Fruit fly (Drosophila melanogaster): ENCODE data around the gene Esp.

Esp gene

dm6 chr3R:24810844-24811625 is 30.7 kb upstream of the Esp start (continued):
- TF ChIP-seq CG4424 (GFP tag; optimal IDR thresholded peaks at IDR 0.05) (peak; percentile 83), vnd (GFP tag; IDR thresholded peaks at IDR 0.05; ENCODE audit: partially characterized antibody) (no peak), Ada2b (GFP tag; IDR thresholded peaks at IDR 0.05) (peak; percentile 90), Tbp (GFP tag; optimal IDR thresholded peaks at IDR 0.05) (no peak), scrt (GFP tag; optimal IDR thresholded peaks at IDR 0.05) (peak; percentile 83), ind (GFP tag; optimal IDR thresholded peaks at IDR 0.05) (peak; percentile 89), schlank (tag; optimal IDR thresholded peaks at IDR 0.05) (peak; percentile 91), lola (GFP tag; optimal IDR thresholded peaks at IDR 0.05) (peak in 1 of 3 experiments; percentile 38), wdn (GFP tag; IDR thresholded peaks at IDR 0.05) (peak; percentile 81), zen (tag; optimal IDR thresholded peaks at IDR 0.05) (peak; percentile 49), E2f1 (GFP tag; IDR thresholded peaks at IDR 0.05) (peak; percentile 87), CG8089 (GFP tag; optimal IDR thresholded peaks at IDR 0.05) (peak; percentile 74), MTF-1 (GFP tag; optimal IDR thresholded peaks at IDR 0.05; ENCODE audit: borderline replicate concordance) (peak; percentile 78), CG10366 (GFP tag; IDR thresholded peaks at IDR 0.05) (peak; percentile 89), CG10565 (GFP tag; optimal IDR thresholded peaks at IDR 0.05) (peak; percentile 44), chif (GFP tag; optimal IDR thresholded peaks at IDR 0.05) (peak; percentile 75 to 82), CG4820 (GFP tag; optimal IDR thresholded peaks at IDR 0.05) (peak; percentile 84), CG6854 (GFP tag; optimal IDR thresholded peaks at IDR 0.05) (peak; percentile 77), CG43689 (GFP tag; IDR thresholded peaks at IDR 0.05) (peak; percentile 81), CG3995 (GFP tag; optimal IDR thresholded peaks at IDR 0.05) (peak; percentile 54), pb (GFP tag; optimal IDR thresholded peaks at IDR 0.05) (peak; percentile 74), CG1602 (GFP tag; optimal IDR thresholded peaks at IDR 0.05) (peak; percentile 70), CG9609 (GFP tag; optimal IDR thresholded peaks at IDR 0.05) (peak; percentile 84), wor (GFP tag; IDR thresholded peaks at IDR 0.05) (peak; percentile 74), caup (GFP tag; optimal IDR thresholded peaks at IDR 0.05; ENCODE audit: severe bottlenecking) (peak; percentile 90), jumu (GFP tag; optimal IDR thresholded peaks at IDR 0.05) (peak; percentile 77), CG30403 (GFP tag; optimal IDR thresholded peaks at IDR 0.05) (peak; percentile 80), Ets97D (GFP tag; optimal IDR thresholded peaks at IDR 0.05) (peak; percentile 76), gt (GFP tag; IDR thresholded peaks at IDR 0.05) (no peak), fd64A (GFP tag; optimal IDR thresholded peaks at IDR 0.05) (peak; percentile 69), CG12299 (tag; optimal IDR thresholded peaks at IDR 0.05) (peak; percentile 73), hkb (optimal IDR thresholded peaks at IDR 0.05) (no peak), hkb (GFP tag; IDR thresholded peaks at IDR 0.05) (peak; percentile 92), gem (tag; optimal IDR thresholded peaks at IDR 0.05) (peak; percentile 91), gfzf (GFP tag; optimal IDR thresholded peaks at IDR 0.05) (no peak), sens (GFP tag) (peak; percentile 97), CG3847 (GFP tag; IDR thresholded peaks at IDR 0.05) (peak; percentile 87), shn (GFP tag; optimal IDR thresholded peaks at IDR 0.05) (peak; percentile 77), Dref (GFP tag; IDR thresholded peaks at IDR 0.05) (no peak), CG7745 (tag; optimal IDR thresholded peaks at IDR 0.05) (no peak), sima (GFP tag; optimal IDR thresholded peaks at IDR 0.05) (peak; percentile 71), sc (optimal IDR thresholded peaks at IDR 0.05) (no peak), sc (GFP tag; optimal IDR thresholded peaks at IDR 0.05) (peak; percentile 69), CG7928 (GFP tag; optimal IDR thresholded peaks at IDR 0.05) (peak; percentile 69), CG8388 (GFP tag; optimal IDR thresholded peaks at IDR 0.05) (peak; percentile 76), peb (GFP tag; IDR thresholded peaks at IDR 0.05) (peak; percentile 75), HmgZ (tag; optimal IDR thresholded peaks at IDR 0.05) (peak; percentile 93), ara (GFP tag; IDR thresholded peaks at IDR 0.05) (peak; percentile 78), tin (GFP tag; optimal IDR thresholded peaks at IDR 0.05) (peak; percentile 75), lilli (GFP tag; optimal IDR thresholded peaks at IDR 0.05) (peak; percentile 92)
